Worm (Caenorhabditis elegans) whole organism, L1 larva: ENCODE measurements around the gene rhgf-1.
A peak's percentile ranks its signal among the peaks of the same experiment; 100 is the strongest.

Experiments
- F16B12.6 ChIP-seq: fragments of 150-350 bp; optimal IDR thresholded peaks from 2 replicates; lab custom pipeline; 2014; ENCODE audit warnings: missing biosample characterization, missing genetic modification characterization
- aha-1 ChIP-seq: fragments of 150-350 bp; optimal IDR thresholded peaks from 2 replicates; lab custom pipeline; 2014; ENCODE audit warnings: missing biosample characterization, missing genetic modification characterization
- ama-1 ChIP-seq: fragments of 150-350 bp; optimal IDR thresholded peaks from 2 replicates; lab custom pipeline; 2014
- blmp-1 ChIP-seq: fragments of 150-350 bp; optimal IDR thresholded peaks from 2 replicates; lab custom pipeline; 2014; ENCODE audit warnings: missing biosample characterization, missing genetic modification characterization
- ceh-63 ChIP-seq: fragments of 200-800 bp; sonication (Bioruptor generic); optimal IDR thresholded peaks from 2 replicates; lab custom pipeline; 2018; ENCODE audit warnings: mild to moderate bottlenecking, missing genetic modification characterization, missing compliant biosample characterization
- efl-3 ChIP-seq: fragments of 200-800 bp; sonication (Bioruptor generic); optimal IDR thresholded peaks from 2 replicates; lab custom pipeline; 2018; ENCODE audit warnings: mild to moderate bottlenecking, missing genetic modification characterization, missing compliant biosample characterization
- egl-27 ChIP-seq, 2 experiments: fragments of 150-350 bp in 1 of 2; sonication (generic microtip); optimal IDR thresholded peaks; 3 replicates each; lab custom pipeline; 2017 to 2018; ENCODE audit warnings: missing biosample characterization in 2 of 2, missing genetic modification characterization in 2 of 2, missing genetic modification reagents in 2 of 2
- elt-2 ChIP-seq: sonication (generic microtip); optimal IDR thresholded peaks from 2 replicates; lab custom pipeline; 2016; ENCODE audit warnings: missing genetic modification characterization, mild to moderate bottlenecking, inconsistent platforms, missing compliant biosample characterization, missing genetic modification reagents
- elt-3 ChIP-seq, 6 experiments: fragments of 150-350 bp in 1 of 6; sonication (generic microtip); optimal IDR thresholded peaks; 2 replicates each; lab custom pipeline; 2017 to 2018; ENCODE audit warnings: missing biosample characterization in 6 of 6, missing genetic modification characterization in 6 of 6, inconsistent platforms in 1 of 6
- ets-5 ChIP-seq: fragments of 200-800 bp; sonication (Bioruptor generic); IDR thresholded peaks from 2 replicates; pipeline ENCODE4 v1.3.6; 2022; ENCODE audit warnings: missing genetic modification characterization, missing compliant biosample characterization
- fkh-10 ChIP-seq: sonication (generic microtip); optimal IDR thresholded peaks from 2 replicates; lab custom pipeline; 2017; ENCODE audit warnings: missing biosample characterization, missing genetic modification reagents, missing genetic modification characterization
- grh-1 ChIP-seq: fragments of 200-800 bp; sonication (Bioruptor generic); IDR thresholded peaks from 2 replicates; pipeline ENCODE4 v1.3.6; 2022; ENCODE audit warnings: missing genetic modification reagents, missing genetic modification characterization, missing compliant biosample characterization
- hlh-17 ChIP-seq: fragments of 200-800 bp; sonication (Bioruptor generic); optimal IDR thresholded peaks from 2 replicates; lab custom pipeline; 2018; ENCODE audit warnings: missing genetic modification characterization, mild to moderate bottlenecking, missing compliant biosample characterization, moderate library complexity, borderline replicate concordance
- hpl-2 ChIP-seq: fragments of 150-350 bp; optimal IDR thresholded peaks from 2 replicates; lab custom pipeline; 2014; ENCODE audit warnings: missing biosample characterization, missing genetic modification reagents, missing genetic modification characterization
- lin-14 ChIP-seq: fragments of 200-800 bp; sonication (Bioruptor generic); optimal IDR thresholded peaks from 2 replicates; lab custom pipeline; 2018; ENCODE audit warnings: mild to moderate bottlenecking, missing genetic modification characterization, moderate library complexity, missing compliant biosample characterization
- lin-35 ChIP-seq, 2 experiments: fragments of 150-350 bp; optimal IDR thresholded peaks; 2 replicates each; lab custom pipeline; 2014; ENCODE audit warnings: missing biosample characterization in 2 of 2, missing genetic modification characterization in 2 of 2, missing genetic modification reagents in 2 of 2
- lsy-2 ChIP-seq, 2 experiments: fragments of 150-350 bp; optimal IDR thresholded peaks; 2 replicates each; lab custom pipeline; 2014; ENCODE audit warnings: missing biosample characterization in 2 of 2, missing genetic modification characterization in 2 of 2
- mdl-1 ChIP-seq, 2 experiments: fragments of 150-350 bp; optimal IDR thresholded peaks; 2 replicates each; lab custom pipeline; 2014 to 2017; ENCODE audit warnings: missing biosample characterization in 2 of 2, missing genetic modification characterization in 2 of 2, inconsistent platforms in 1 of 2
- mef-2 ChIP-seq: fragments of 150-350 bp; optimal IDR thresholded peaks from 2 replicates; lab custom pipeline; 2014; ENCODE audit warnings: missing biosample characterization, missing genetic modification characterization
- mep-1 ChIP-seq: fragments of 150-350 bp; optimal IDR thresholded peaks from 2 replicates; lab custom pipeline; 2014; ENCODE audit warnings: missing biosample characterization, missing genetic modification characterization
- nhr-11 ChIP-seq: fragments of 150-350 bp; optimal IDR thresholded peaks from 2 replicates; lab custom pipeline; 2014; ENCODE audit warnings: missing biosample characterization, missing genetic modification characterization
- nhr-19 ChIP-seq: fragments of 200-800 bp; sonication (Bioruptor generic); conservative IDR thresholded peaks from 2 replicates; pipeline ENCODE4 v1.3.6; 2022; ENCODE audit warnings: missing genetic modification characterization, missing compliant biosample characterization
- nhr-20 ChIP-seq: sonication (generic microtip); optimal IDR thresholded peaks from 2 replicates; lab custom pipeline; 2016; ENCODE audit warnings: mild to moderate bottlenecking, missing genetic modification characterization, missing compliant biosample characterization
- nhr-28 ChIP-seq: fragments of 150-350 bp; optimal IDR thresholded peaks from 2 replicates; lab custom pipeline; 2014; ENCODE audit warnings: missing biosample characterization, missing genetic modification characterization
- nhr-47 ChIP-seq: sonication (generic microtip); optimal IDR thresholded peaks from 2 replicates; lab custom pipeline; 2016; ENCODE audit warnings: mild to moderate bottlenecking, missing genetic modification characterization, moderate library complexity, missing compliant biosample characterization
- nhr-71 ChIP-seq: sonication (generic microtip); optimal IDR thresholded peaks from 2 replicates; lab custom pipeline; 2016; ENCODE audit warnings: mild to moderate bottlenecking, missing genetic modification characterization, moderate library complexity, missing compliant biosample characterization
- nhr-84 ChIP-seq: sonication (generic microtip); optimal IDR thresholded peaks from 2 replicates; lab custom pipeline; 2017; ENCODE audit warnings: missing biosample characterization, missing genetic modification characterization
- nhr-85 ChIP-seq: sonication (generic microtip); peaks from one replicate; lab custom pipeline; 2016; ENCODE audit warnings: missing genetic modification characterization, inconsistent platforms, missing compliant biosample characterization
- nhr-90 ChIP-seq: sonication (generic microtip); optimal IDR thresholded peaks from 2 replicates; lab custom pipeline; 2016; ENCODE audit warnings: mild to moderate bottlenecking, missing genetic modification characterization, missing compliant biosample characterization; ENCODE audit not compliant: poor library complexity
- pag-3 ChIP-seq: sonication (generic microtip); optimal IDR thresholded peaks from 2 replicates; lab custom pipeline; 2017; ENCODE audit warnings: missing genetic modification characterization, mild to moderate bottlenecking, missing compliant biosample characterization, antibody characterized with exemption, borderline replicate concordance; ENCODE audit not compliant: insufficient read depth
- pax-3 ChIP-seq: fragments of 200-800 bp; sonication (Bioruptor generic); optimal IDR thresholded peaks from 2 replicates; lab custom pipeline; 2018; ENCODE audit warnings: mild to moderate bottlenecking, missing genetic modification characterization, moderate library complexity, missing compliant biosample characterization
- pqm-1 ChIP-seq: sonication (generic microtip); optimal IDR thresholded peaks from 3 replicates; lab custom pipeline; 2017; ENCODE audit warnings: missing biosample characterization, missing genetic modification characterization
- snpc-4 ChIP-seq: fragments of 150-350 bp; optimal IDR thresholded peaks from 2 replicates; lab custom pipeline; 2014; ENCODE audit warnings: missing biosample characterization, missing genetic modification characterization
- snu-23 ChIP-seq: sonication (generic microtip); optimal IDR thresholded peaks from 2 replicates; lab custom pipeline; 2016; ENCODE audit warnings: missing genetic modification characterization, missing compliant biosample characterization
- sox-4 ChIP-seq: sonication (generic microtip); optimal IDR thresholded peaks from 2 replicates; lab custom pipeline; 2016; ENCODE audit warnings: missing genetic modification characterization, missing compliant biosample characterization
- sup-37 ChIP-seq: fragments of 200-800 bp; sonication (Bioruptor generic); optimal IDR thresholded peaks from 2 replicates; lab custom pipeline; 2018; ENCODE audit warnings: mild to moderate bottlenecking, missing genetic modification characterization, missing compliant biosample characterization
- tlp-1 ChIP-seq: fragments of 150-350 bp; optimal IDR thresholded peaks from 2 replicates; lab custom pipeline; 2014; ENCODE audit warnings: missing biosample characterization, missing genetic modification characterization
- unc-130 ChIP-seq: fragments of 150-350 bp; optimal IDR thresholded peaks from 2 replicates; lab custom pipeline; 2017; ENCODE audit warnings: missing biosample characterization, missing genetic modification characterization, inconsistent platforms
- vab-15 ChIP-seq: sonication (generic microtip); optimal IDR thresholded peaks from 2 replicates; lab custom pipeline; 2017; ENCODE audit warnings: missing genotype, mild to moderate bottlenecking, missing genetic modification characterization, missing compliant biosample characterization
- xbp-1 ChIP-seq: sonication (generic microtip); optimal IDR thresholded peaks from 2 replicates; lab custom pipeline; 2016; ENCODE audit warnings: missing genetic modification characterization, missing compliant biosample characterization
- zag-1 ChIP-seq: fragments of 150-350 bp; optimal IDR thresholded peaks from 2 replicates; lab custom pipeline; 2014; ENCODE audit warnings: missing biosample characterization, missing genetic modification characterization

rhgf-1 gene

DNA sequence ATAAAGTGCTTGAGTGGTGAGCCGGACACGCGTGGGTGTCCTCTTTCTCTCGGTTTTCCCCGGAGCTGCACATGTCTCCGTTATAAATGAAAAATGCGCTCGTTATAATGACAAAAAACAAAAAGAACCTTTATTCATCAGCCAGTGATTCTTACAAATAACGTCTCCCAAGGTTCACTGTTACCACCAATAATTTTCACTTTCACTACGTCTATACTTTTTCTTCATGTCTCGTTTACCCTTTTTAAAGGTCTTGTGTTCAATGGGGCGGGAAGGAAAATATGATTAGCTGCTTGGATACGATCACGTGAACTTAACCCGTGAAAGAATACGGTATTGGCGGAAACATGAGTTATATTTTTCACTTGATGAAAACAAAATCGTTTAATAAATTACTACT is 23.4 kb downstream of the rhgf-1 start:
- TF ChIP-seq unc-130 (tag; lab: Kevin White, UChicago) (peak; percentile 70), ceh-63 (no peak), nhr-20 (peak; percentile 75), hlh-17 (GFP tag; lab: Kevin White, UChicago) (no peak), hpl-2 (GFP tag; lab: Kevin White, UChicago) (no peak), nhr-47 (tag; lab: Kevin White, UChicago) (no peak), tlp-1 (no peak), nhr-71 (peak; percentile 65), snu-23 (GFP tag; lab: Kevin White, UChicago) (peak; percentile 50), elt-3 (tag; optimal IDR thresholded peaks at IDR 0.05; lab: Kevin White, UChicago) (peak in 2 of 6 experiments; percentile 27 to 72), nhr-28 (no peak), nhr-19 (GFP tag; lab: Robert Waterston, UW) (no peak; the same call in 1 of the 2 replicates), lin-14 (GFP tag; lab: Kevin White, UChicago) (peak; percentile 73), ets-5 (no peak), blmp-1 (tag; lab: Kevin White, UChicago) (peak; percentile 89), lsy-2 (tag; optimal IDR thresholded peaks at IDR 0.05; lab: Kevin White, UChicago) (peak; percentile 38), snpc-4 (no peak), sup-37 (GFP tag; lab: Kevin White, UChicago) (no peak), nhr-90 (tag; lab: Kevin White, UChicago) (peak; percentile 65), xbp-1 (tag; lab: Kevin White, UChicago) (no peak), pag-3 (no peak), nhr-84 (tag; lab: Kevin White, UChicago) (no peak), ama-1 (lab: Kevin White, UChicago) (no peak), elt-2 (tag; lab: Kevin White, UChicago) (peak; percentile 8), sox-4 (tag; lab: Kevin White, UChicago) (no peak), fkh-10 (GFP tag; lab: Kevin White, UChicago) (no peak), nhr-85 (tag; lab: Kevin White, UChicago) (peak; percentile 91), efl-3 (GFP tag; lab: Kevin White, UChicago) (no peak), aha-1 (no peak), egl-27 (tag; optimal IDR thresholded peaks at IDR 0.05; lab: Kevin White, UChicago) (no peak), vab-15 (tag; lab: Kevin White, UChicago) (no peak), zag-1 (tag; lab: Kevin White, UChicago) (no peak), lin-35 (GFP tag; optimal IDR thresholded peaks at IDR 0.05; lab: Kevin White, UChicago) (peak in 1 of 2 experiments; percentile 77), mdl-1 (tag; optimal IDR thresholded peaks at IDR 0.05; lab: Kevin White, UChicago) (peak in 1 of 2 experiments; percentile 31), pqm-1 (tag; lab: Kevin White, UChicago) (no peak), nhr-11 (tag; lab: Kevin White, UChicago) (no peak), mef-2 (tag; lab: Kevin White, UChicago) (no peak)

DNA sequence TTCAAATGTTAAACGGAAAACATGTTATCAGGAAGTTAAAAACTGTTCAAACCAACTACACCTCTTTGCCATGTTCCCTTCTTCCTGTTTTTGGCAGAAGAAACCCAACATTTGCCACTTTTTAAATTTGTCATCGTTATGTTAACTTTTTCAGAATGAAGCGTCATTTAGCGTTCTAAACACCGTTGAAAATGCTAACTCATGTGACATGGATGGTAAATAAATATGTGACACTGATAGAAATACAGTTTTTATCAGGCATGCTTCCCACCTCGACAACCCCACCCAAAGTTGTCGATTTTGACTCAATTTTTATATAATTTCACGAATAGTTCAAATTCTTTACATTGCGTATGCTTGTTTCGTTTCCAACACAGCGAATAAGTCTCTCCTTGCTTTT is 24.4 kb downstream of the rhgf-1 start:
- TF ChIP-seq F16B12.6 (tag; lab: Kevin White, UChicago) (no peak), elt-2 (tag; lab: Kevin White, UChicago) (peak; percentile 68), nhr-20 (peak; percentile 18), pqm-1 (tag; lab: Kevin White, UChicago) (no peak), lin-35 (GFP tag; optimal IDR thresholded peaks at IDR 0.05; lab: Kevin White, UChicago) (peak in 1 of 2 experiments; percentile 33)

DNA sequence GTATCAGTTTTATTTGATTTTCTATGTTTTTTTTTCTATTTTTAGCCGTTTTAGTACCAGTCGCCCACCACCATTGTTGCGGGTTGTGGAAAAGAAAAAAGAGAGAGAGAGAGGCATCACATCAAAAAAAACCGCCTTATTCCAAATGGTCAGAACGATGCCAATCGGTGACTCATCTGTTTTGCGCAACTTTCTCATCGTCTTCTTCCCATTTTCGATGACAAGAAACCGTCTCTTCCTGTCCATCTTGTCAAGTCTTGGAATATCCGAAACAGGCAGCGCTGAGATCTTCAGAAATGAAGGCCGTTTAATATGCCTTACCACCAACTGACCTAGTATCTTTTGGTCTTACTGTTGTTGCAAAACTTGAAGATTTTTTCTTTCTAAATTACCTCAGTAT is 25.2 kb downstream of the rhgf-1 start:
- TF ChIP-seq blmp-1 (tag; lab: Kevin White, UChicago) (peak; percentile 97), grh-1 (no peak), pax-3 (tag; lab: Kevin White, UChicago) (no peak), aha-1 (no peak), elt-3 (tag; optimal IDR thresholded peaks at IDR 0.05; lab: Kevin White, UChicago) (peak in 2 of 6 experiments; percentile 32 to 49), mep-1 (tag; lab: Kevin White, UChicago) (peak; percentile 47), efl-3 (GFP tag; lab: Kevin White, UChicago) (no peak), pqm-1 (tag; lab: Kevin White, UChicago) (no peak), nhr-85 (tag; lab: Kevin White, UChicago) (peak; percentile 80), lin-14 (GFP tag; lab: Kevin White, UChicago) (peak; percentile 44)
